Fruit fly (Drosophila melanogaster) whole organism, adult: ENCODE results near the gene Bruce.

Experiments used
- CG33017 ChIP-seq: fragments of 200-800 bp; sonication (Bioruptor generic); optimal IDR thresholded peaks from 2 replicates; lab custom pipeline; 2018; ENCODE audit warnings: missing biosample characterization, mild to moderate bottlenecking, missing genetic modification characterization, moderate library complexity
- CG5204 ChIP-seq: fragments of 200-800 bp; sonication (Bioruptor generic); optimal IDR thresholded peaks from 2 replicates; lab custom pipeline; 2016; ENCODE audit warnings: missing biosample characterization, missing genetic modification characterization
- Mnt ChIP-seq: fragments of 200-800 bp; sonication (Bioruptor generic); optimal IDR thresholded peaks from 2 replicates; lab custom pipeline; 2016; ENCODE audit warnings: missing biosample characterization, mild to moderate bottlenecking, missing genetic modification characterization
- bab1 ChIP-seq: fragments of 200-800 bp; sonication (Bioruptor generic); optimal IDR thresholded peaks from 3 replicates; lab custom pipeline; 2019; ENCODE audit warnings: missing biosample characterization, mild to moderate bottlenecking, missing genetic modification characterization, moderate library complexity
- pad ChIP-seq: fragments of 200-800 bp; sonication (Bioruptor generic); optimal IDR thresholded peaks from 3 replicates; lab custom pipeline; 2017; ENCODE audit warnings: missing biosample characterization, missing genetic modification characterization, mild to moderate bottlenecking, moderate library complexity, missing genetic modification reagents

DNA sequence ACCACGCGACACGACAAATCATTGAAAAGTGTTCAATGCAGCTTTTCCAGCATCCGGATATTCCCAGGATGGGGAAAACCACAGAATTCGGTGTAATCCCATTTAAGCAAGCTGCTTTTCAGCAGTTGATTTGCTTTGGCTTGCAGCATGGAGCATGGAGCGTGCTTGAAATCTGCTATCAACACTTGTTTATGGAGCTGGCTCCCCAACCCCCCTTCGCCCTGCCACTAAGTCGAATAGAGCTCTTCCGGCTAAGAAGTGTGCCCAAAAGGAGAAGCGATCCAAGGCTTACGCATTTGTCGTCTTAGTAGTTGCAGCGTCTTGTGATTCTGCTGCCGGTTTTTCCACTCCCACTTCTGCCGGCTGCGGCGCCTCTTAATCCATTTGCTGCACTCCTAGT lies 56.8 kb downstream of the Bruce start:
- TF ChIP-seq bab1 (GFP tag; lab: Kevin White, UChicago) (no peak), pad (no peak), CG33017 (tag; lab: Kevin White, UChicago) (no peak), Mnt (GFP tag; lab: Kevin White, UChicago) (no peak), CG5204 (GFP tag; lab: Kevin White, UChicago) (no peak)
